Worm (Caenorhabditis elegans) whole organism, L2 larva: ENCODE measurements around the gene bath-15.
A peak's percentile ranks its signal among the peaks of the same experiment; 100 is the strongest.

Experiments
- C34F6.9 ChIP-seq: fragments of 150-350 bp; optimal IDR thresholded peaks from 2 replicates; lab custom pipeline; 2014; ENCODE audit warnings: missing biosample characterization, missing genetic modification characterization
- F13H6.1 ChIP-seq: sonication (generic microtip); optimal IDR thresholded peaks from 2 replicates; lab custom pipeline; 2016; ENCODE audit warnings: missing genetic modification characterization, missing compliant biosample characterization
- alr-1 ChIP-seq: fragments of 150-350 bp; optimal IDR thresholded peaks from 2 replicates; lab custom pipeline; 2014; ENCODE audit warnings: missing biosample characterization, missing genetic modification characterization
- aly-2 ChIP-seq: fragments of 150-350 bp; optimal IDR thresholded peaks from 2 replicates; lab custom pipeline; 2014; ENCODE audit warnings: missing biosample characterization, missing genetic modification characterization
- ama-1 ChIP-seq: fragments of 150-350 bp; optimal IDR thresholded peaks from 2 replicates; lab custom pipeline; 2018; ENCODE audit warnings: inconsistent platforms
- blmp-1 ChIP-seq: sonication (generic microtip); optimal IDR thresholded peaks from 2 replicates; lab custom pipeline; 2017; ENCODE audit warnings: missing genetic modification characterization, mild to moderate bottlenecking, missing compliant biosample characterization, antibody characterized with exemption, moderate library complexity; ENCODE audit not compliant: insufficient read depth
- ceh-16 ChIP-seq: fragments of 150-350 bp; optimal IDR thresholded peaks from 2 replicates; lab custom pipeline; 2014; ENCODE audit warnings: missing biosample characterization, missing genetic modification characterization
- ceh-82 ChIP-seq: fragments of 150-350 bp; optimal IDR thresholded peaks from 2 replicates; lab custom pipeline; 2014; ENCODE audit warnings: missing biosample characterization, missing genetic modification characterization
- egl-27 ChIP-seq: sonication (generic microtip); optimal IDR thresholded peaks from 3 replicates; lab custom pipeline; 2017; ENCODE audit warnings: missing biosample characterization, missing genetic modification reagents, missing genetic modification characterization
- elt-1 ChIP-seq: fragments of 150-350 bp; optimal IDR thresholded peaks from 2 replicates; lab custom pipeline; 2014; ENCODE audit warnings: missing biosample characterization, missing genetic modification characterization
- elt-3 ChIP-seq: sonication (generic microtip); optimal IDR thresholded peaks from 2 replicates; lab custom pipeline; 2017; ENCODE audit warnings: missing biosample characterization, missing genetic modification characterization
- gmeb-1 ChIP-seq: fragments of 150-350 bp; optimal IDR thresholded peaks from 2 replicates; lab custom pipeline; 2014; ENCODE audit warnings: missing biosample characterization, missing genetic modification characterization
- lin-11 ChIP-seq: fragments of 150-350 bp; sonication (generic microtip); optimal IDR thresholded peaks from 2 replicates; lab custom pipeline; 2014; ENCODE audit warnings: missing biosample characterization, missing genetic modification characterization, inconsistent platforms, mixed read lengths
- lin-13 ChIP-seq: fragments of 150-350 bp; optimal IDR thresholded peaks from 2 replicates; lab custom pipeline; 2014; ENCODE audit warnings: missing biosample characterization, missing genetic modification reagents, missing genetic modification characterization
- lsy-2 ChIP-seq, 2 experiments: fragments of 150-350 bp in 1 of 2; sonication (generic microtip) in 1 of 2; optimal IDR thresholded peaks; 2 replicates each; lab custom pipeline; 2014 to 2017; ENCODE audit warnings: missing biosample characterization in 2 of 2, missing genetic modification characterization in 2 of 2
- mab-5 ChIP-seq: fragments of 150-350 bp; optimal IDR thresholded peaks from 2 replicates; lab custom pipeline; 2014; ENCODE audit warnings: missing biosample characterization, missing genetic modification characterization
- mbf-1 ChIP-seq: sonication (generic microtip); optimal IDR thresholded peaks from 2 replicates; lab custom pipeline; 2017; ENCODE audit warnings: missing biosample characterization, missing genetic modification characterization
- nhr-10 ChIP-seq: sonication (generic microtip); optimal IDR thresholded peaks from 2 replicates; lab custom pipeline; 2017; ENCODE audit warnings: missing biosample characterization, missing genetic modification characterization
- nhr-23 ChIP-seq: fragments of 150-350 bp; optimal IDR thresholded peaks from 2 replicates; lab custom pipeline; 2014; ENCODE audit warnings: missing biosample characterization, missing genetic modification reagents, missing genetic modification characterization
- nhr-237 ChIP-seq: fragments of 150-350 bp; optimal IDR thresholded peaks from 2 replicates; lab custom pipeline; 2014; ENCODE audit warnings: missing biosample characterization, missing genetic modification characterization
- nhr-6 ChIP-seq: fragments of 150-350 bp; optimal IDR thresholded peaks from 2 replicates; lab custom pipeline; 2014; ENCODE audit warnings: missing biosample characterization, missing genetic modification characterization
- nhr-77 ChIP-seq: fragments of 150-350 bp; optimal IDR thresholded peaks from 2 replicates; lab custom pipeline; 2014; ENCODE audit warnings: missing biosample characterization, missing genetic modification characterization
- sem-4 ChIP-seq: fragments of 150-350 bp; optimal IDR thresholded peaks from 2 replicates; lab custom pipeline; 2014; ENCODE audit warnings: missing biosample characterization, missing genetic modification reagents, missing genetic modification characterization
- skn-1 ChIP-seq: sonication (generic microtip); optimal IDR thresholded peaks from 2 replicates; lab custom pipeline; 2017; ENCODE audit warnings: missing biosample characterization, missing genetic modification characterization
- sma-3 ChIP-seq: sonication (generic microtip); optimal IDR thresholded peaks from 2 replicates; lab custom pipeline; 2016; ENCODE audit warnings: missing genetic modification reagents, missing genetic modification characterization, missing compliant biosample characterization
- sma-9 ChIP-seq, 2 experiments: fragments of 150-350 bp in 1 of 2; sonication (generic microtip) in 1 of 2; optimal IDR thresholded peaks; 2 replicates each; lab custom pipeline; 2014 to 2016; ENCODE audit warnings: missing genetic modification characterization in 2 of 2, mild to moderate bottlenecking in 1 of 2, missing biosample characterization in 1 of 2, missing compliant biosample characterization in 1 of 2, missing genetic modification reagents in 1 of 2, moderate library complexity in 1 of 2
- unc-39 ChIP-seq: fragments of 150-350 bp; optimal IDR thresholded peaks from 2 replicates; lab custom pipeline; 2014; ENCODE audit warnings: missing biosample characterization, missing genetic modification characterization

The bath-15 gene

DNA sequence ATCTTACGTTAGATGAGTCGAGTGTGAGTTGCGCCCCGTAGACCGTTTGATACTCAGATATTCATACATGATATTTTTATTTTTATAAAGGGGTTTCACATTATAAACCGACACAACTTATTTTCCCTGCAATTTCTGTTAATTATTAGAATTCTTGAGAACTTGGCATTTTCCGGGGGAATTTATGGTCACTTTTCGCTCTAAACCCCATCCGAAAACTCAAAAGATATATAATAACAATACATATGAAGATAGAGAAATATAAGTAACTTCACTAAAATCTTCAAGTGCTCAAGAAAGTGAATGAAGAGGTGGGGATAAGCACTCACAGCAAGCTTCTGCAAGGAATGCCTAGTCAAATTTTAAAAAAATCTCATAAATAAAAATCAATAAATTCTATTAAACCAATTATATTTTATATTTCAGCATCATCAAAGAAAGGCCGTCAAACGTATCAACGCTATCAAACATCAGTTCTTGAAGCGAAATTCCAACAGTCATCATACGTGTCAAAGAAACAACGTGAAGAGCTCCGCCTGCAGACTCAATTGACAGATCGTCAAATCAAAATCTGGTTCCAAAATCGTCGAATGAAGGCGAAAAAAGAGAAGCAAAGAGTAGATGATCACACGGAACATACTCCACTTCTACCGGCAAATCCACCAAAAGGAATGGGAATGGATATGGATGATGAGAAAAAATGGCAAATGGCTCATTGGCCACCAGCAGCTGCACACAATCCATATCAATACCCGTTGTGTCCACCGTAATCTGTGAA is 39.9 kb upstream of the bath-15 start:
- TF ChIP-seq sem-4 (tag; lab: Kevin White, UChicago) (peak; percentile 100), lin-11 (no peak), nhr-237 (tag; lab: Kevin White, UChicago) (no peak), ama-1 (lab: Kevin White, UChicago) (no peak)
- TF ChIP-seq, all 48 proteins: peak for 1

DNA sequence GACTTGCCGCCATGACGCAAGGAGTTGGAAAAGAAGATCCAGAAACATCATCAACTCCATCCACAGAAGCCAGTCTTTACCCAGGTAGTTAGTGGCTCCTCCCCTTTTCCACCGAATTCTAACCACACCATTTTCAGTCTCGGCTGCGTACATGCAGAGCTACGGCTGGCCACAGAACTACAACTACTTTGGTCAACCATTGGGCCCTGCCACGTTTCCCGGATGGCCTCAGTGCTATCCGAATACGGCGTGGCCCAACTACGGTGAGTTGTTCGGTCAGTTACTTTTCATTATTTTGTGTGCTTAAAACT is 39.2 kb upstream of the bath-15 start:
- TF ChIP-seq lin-11 (no peak), C34F6.9 (tag; lab: Kevin White, UChicago) (no peak), aly-2 (no peak), elt-3 (tag; lab: Kevin White, UChicago) (no peak), sma-9 (GFP tag; optimal IDR thresholded peaks at IDR 0.05; lab: Kevin White, UChicago) (no peak), sma-9 (tag; optimal IDR thresholded peaks at IDR 0.05; lab: Kevin White, UChicago) (no peak), nhr-10 (tag; lab: Kevin White, UChicago) (no peak)

DNA sequence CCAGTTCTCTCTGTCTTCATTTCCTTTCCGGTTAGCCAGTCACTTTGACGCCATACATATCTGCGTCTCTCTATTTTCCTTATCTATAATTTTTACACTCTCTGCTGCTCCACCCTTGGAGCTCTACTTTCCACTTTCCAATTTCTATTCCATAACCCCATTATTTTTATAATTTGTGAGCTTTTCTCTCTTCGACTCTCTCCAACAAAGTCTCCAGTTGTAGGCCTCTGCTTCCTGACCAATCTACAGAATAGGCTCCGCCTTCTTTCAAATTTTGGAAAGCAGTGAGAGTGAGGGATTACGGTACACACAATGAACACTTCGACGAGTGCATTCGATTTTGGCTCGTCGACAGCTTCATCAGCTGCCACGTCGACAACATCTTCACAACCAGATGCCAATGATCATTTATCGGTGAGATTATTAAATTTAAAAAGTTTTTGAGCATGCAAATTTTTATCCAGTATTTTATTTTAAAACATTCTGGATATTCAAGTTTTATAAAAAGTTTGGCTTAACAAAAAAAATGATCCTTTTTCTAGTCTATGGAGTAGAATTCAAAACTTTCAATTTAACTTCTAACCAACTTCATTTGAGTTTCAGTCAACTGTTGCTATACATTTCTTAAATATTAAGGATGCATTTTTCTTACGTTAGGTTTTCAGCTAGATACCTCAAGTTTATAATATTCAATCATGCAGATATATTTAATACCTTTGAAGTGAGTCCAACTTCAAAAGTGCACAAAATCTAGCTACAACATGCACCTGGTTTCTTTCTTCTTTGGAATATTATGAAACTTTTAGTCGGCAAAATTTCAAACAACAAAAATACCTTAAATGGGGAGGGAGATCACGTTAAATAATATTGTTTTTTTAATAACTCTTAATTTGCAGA is 38.6 kb upstream of the bath-15 start, which contains the start of gene egl-5:
egl-5 (plus strand) TSS at position 216 of the 897 bp plus-strand sequence.
- TF ChIP-seq elt-1 (tag; lab: Kevin White, UChicago) (no peak), elt-3 (tag; lab: Kevin White, UChicago) (no peak), sem-4 (tag; lab: Kevin White, UChicago) (peak; percentile 100), F13H6.1 (tag; lab: Kevin White, UChicago) (no peak), lin-11 (no peak), lsy-2 (tag; optimal IDR thresholded peaks at IDR 0.05; lab: Kevin White, UChicago) (peak in 1 of 2 experiments; percentile 25), sma-3 (no peak), ceh-82 (tag; lab: Kevin White, UChicago) (no peak), blmp-1 (tag; lab: Kevin White, UChicago) (no peak), nhr-23 (no peak), egl-27 (tag; lab: Kevin White, UChicago) (no peak), nhr-6 (tag; lab: Kevin White, UChicago) (no peak)
- TF ChIP-seq, all 48 proteins: peak for 2

DNA sequence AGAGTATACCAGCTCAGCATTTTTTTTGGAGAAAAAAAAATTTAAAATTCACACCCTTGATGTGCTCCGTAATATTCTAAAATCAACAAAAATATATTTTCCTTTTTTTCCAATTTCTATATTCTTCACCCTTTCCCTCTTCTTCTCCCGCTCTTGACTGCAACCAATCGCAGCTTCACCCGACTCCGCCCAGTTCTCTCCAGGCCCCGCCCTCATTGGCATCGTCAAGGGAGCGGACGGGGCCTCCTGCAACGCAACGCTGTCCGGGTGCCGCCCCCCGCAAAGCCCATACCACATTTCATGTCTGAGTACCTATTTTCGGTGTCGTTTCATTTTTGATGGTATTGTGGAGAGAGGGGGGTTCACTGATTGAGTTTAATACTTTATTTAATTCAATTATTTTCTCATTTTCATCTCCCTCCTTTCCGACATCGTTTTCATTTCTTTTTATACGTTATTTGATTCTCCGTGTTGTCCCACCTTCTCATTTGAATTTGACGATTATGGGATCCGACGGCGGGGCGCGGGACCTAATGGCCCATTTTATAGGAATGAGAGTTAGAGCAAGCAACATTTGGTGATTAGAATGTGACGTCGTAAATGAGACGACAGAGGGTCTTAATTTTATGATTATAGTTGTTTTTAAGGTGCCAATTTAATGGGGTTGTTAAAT is 36.5 kb upstream of the bath-15 start:
- TF ChIP-seq sem-4 (tag; lab: Kevin White, UChicago): peak; percentile 37
- TF ChIP-seq lsy-2 (tag; optimal IDR thresholded peaks at IDR 0.05; lab: Kevin White, UChicago): peak; percentile 6 to 37
- no peak for TF ChIP-seq egl-27 (tag; lab: Kevin White, UChicago)

ce11 chrIII:7809033-7809432 is 33.2 kb upstream of the bath-15 start:
- TF ChIP-seq lin-11 (no peak), nhr-6 (tag; lab: Kevin White, UChicago) (no peak), sem-4 (tag; lab: Kevin White, UChicago) (no peak), unc-39 (tag; lab: Kevin White, UChicago) (no peak), ceh-16 (tag; lab: Kevin White, UChicago) (no peak), lin-13 (GFP tag; lab: Kevin White, UChicago) (no peak), gmeb-1 (tag; lab: Kevin White, UChicago) (no peak), nhr-77 (tag; lab: Kevin White, UChicago) (no peak), mbf-1 (tag; lab: Kevin White, UChicago) (no peak), mab-5 (no peak), sma-9 (GFP tag; optimal IDR thresholded peaks at IDR 0.05; lab: Kevin White, UChicago) (no peak), sma-9 (tag; optimal IDR thresholded peaks at IDR 0.05; lab: Kevin White, UChicago) (no peak), skn-1 (tag; lab: Kevin White, UChicago) (no peak), alr-1 (tag; lab: Kevin White, UChicago) (no peak)
